Fruit fly (Drosophila melanogaster) S2 (cell line): ENCODE data around the gene CG42671.

ENCODE experiments used
- CG8478 ChIP-seq: fragments of >200 bp; optimal IDR thresholded peaks from 2 replicates; lab custom pipeline; 2018
- CTCF ChIP-seq, 2 experiments: fragments of >200 bp; optimal IDR thresholded peaks; 2 replicates each; lab custom pipeline; 2018

DNA sequence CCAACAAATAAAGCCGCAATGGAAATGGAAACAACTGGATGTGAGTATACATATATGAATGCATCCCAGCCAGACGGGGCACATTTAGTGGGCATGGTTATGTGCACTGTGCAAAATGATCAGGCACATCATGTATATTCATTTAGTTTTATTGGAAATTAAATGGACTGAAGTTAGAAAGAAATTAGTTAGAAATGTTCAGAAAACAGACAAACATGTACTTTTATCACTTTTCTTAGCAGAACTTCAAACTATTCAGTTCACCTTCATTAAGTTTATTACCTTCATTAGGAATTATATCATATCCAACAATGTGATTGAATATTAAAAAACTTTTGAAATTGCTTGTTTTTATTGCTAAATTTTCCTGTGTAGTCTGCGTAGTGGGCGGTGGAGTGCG is 27.5 kb upstream of the CG42671 start:
- TF ChIP-seq CG8478 (lab: Kevin White, UChicago): no peak
- no peak for TF ChIP-seq CTCF (optimal IDR thresholded peaks at IDR 0.05; lab: Kevin White, UChicago)
